Fruit fly (Drosophila melanogaster) whole organism, embryonic: Measurements from ENCODE around the gene CG32278.

Experiments used
- Ada2b ChIP-seq: fragments of 200-800 bp; sonication (Bioruptor generic); IDR thresholded peaks from 2 replicates; pipeline ENCODE4 v1.3.6; 2022; ENCODE audit warnings: missing biosample characterization, missing genetic modification characterization
- Aef1 ChIP-seq: fragments of 200-800 bp; sonication (Bioruptor generic); IDR thresholded peaks from 3 replicates; pipeline ENCODE4 v1.3.6; 2022; ENCODE audit warnings: missing biosample characterization, missing genetic modification characterization
- CG11093 ChIP-seq: fragments of 200-800 bp; sonication (Bioruptor generic); IDR thresholded peaks from 3 replicates; pipeline ENCODE4 v1.3.6; 2022; ENCODE audit warnings: missing biosample characterization, missing genetic modification characterization
- CG12071 ChIP-seq: fragments of 200-800 bp; sonication (Bioruptor generic); optimal IDR thresholded peaks from 3 replicates; lab custom pipeline; 2018; ENCODE audit warnings: missing biosample characterization, mild to moderate bottlenecking, missing genetic modification characterization
- CG12299 ChIP-seq: fragments of 200-800 bp; sonication (Bioruptor generic); optimal IDR thresholded peaks from 2 replicates; lab custom pipeline; 2018; ENCODE audit warnings: missing biosample characterization, mild to moderate bottlenecking, missing genetic modification characterization
- CG13123 ChIP-seq: fragments of 200-800 bp; sonication (Bioruptor generic); optimal IDR thresholded peaks from 2 replicates; lab custom pipeline; 2016; ENCODE audit warnings: missing biosample characterization, missing genetic modification characterization
- CG13775 ChIP-seq: fragments of 200-800 bp; sonication (Bioruptor generic); optimal IDR thresholded peaks from 3 replicates; lab custom pipeline; 2017; ENCODE audit warnings: missing biosample characterization, mild to moderate bottlenecking, missing genetic modification characterization
- CG2120 ChIP-seq: fragments of 200-800 bp; sonication (Bioruptor generic); optimal IDR thresholded peaks from 3 replicates; lab custom pipeline; 2016; ENCODE audit warnings: missing biosample characterization, missing genetic modification characterization
- CG3065 ChIP-seq: fragments of 200-800 bp; sonication (Bioruptor generic); optimal IDR thresholded peaks from 2 replicates; lab custom pipeline; 2016; ENCODE audit warnings: missing biosample characterization, missing genetic modification characterization
- CG31365 ChIP-seq: fragments of 200-800 bp; sonication (Bioruptor generic); optimal IDR thresholded peaks from 2 replicates; lab custom pipeline; 2018; ENCODE audit warnings: missing biosample characterization, mild to moderate bottlenecking, missing genetic modification characterization
- CG42726 ChIP-seq: fragments of 200-800 bp; sonication (Bioruptor generic); IDR thresholded peaks from 2 replicates; pipeline ENCODE4 v1.3.6; 2022; ENCODE audit warnings: missing biosample characterization, missing genetic modification characterization; ENCODE audit not compliant: partially characterized antibody
- CG4617 ChIP-seq: fragments of 200-800 bp; sonication (Bioruptor generic); optimal IDR thresholded peaks from 3 replicates; lab custom pipeline; 2016; ENCODE audit warnings: missing biosample characterization, missing genetic modification characterization, borderline replicate concordance
- CG5245 ChIP-seq: fragments of 200-800 bp; sonication (Bioruptor generic); optimal IDR thresholded peaks from 3 replicates; lab custom pipeline; 2016; ENCODE audit warnings: missing biosample characterization, missing genetic modification characterization
- CG6254 ChIP-seq: fragments of 200-800 bp; sonication (Bioruptor generic); optimal IDR thresholded peaks from 3 replicates; lab custom pipeline; 2017; ENCODE audit warnings: mild to moderate bottlenecking, missing biosample characterization, missing genetic modification reagents, missing genetic modification characterization
- CG6683 ChIP-seq: fragments of 200-800 bp; sonication (Bioruptor generic); optimal IDR thresholded peaks from 2 replicates; lab custom pipeline; 2017; ENCODE audit warnings: missing biosample characterization, mild to moderate bottlenecking, missing genetic modification characterization, missing genetic modification reagents
- CG8089 ChIP-seq: fragments of 200-800 bp; sonication (Bioruptor generic); optimal IDR thresholded peaks from 3 replicates; lab custom pipeline; 2016; ENCODE audit warnings: missing biosample characterization, missing genetic modification characterization
- CG9817 ChIP-seq: fragments of 200-800 bp; sonication (Bioruptor generic); optimal IDR thresholded peaks from 2 replicates; lab custom pipeline; 2018; ENCODE audit warnings: missing biosample characterization, mild to moderate bottlenecking, missing genetic modification characterization, moderate library complexity
- Dip2 ChIP-seq: fragments of 200-800 bp; sonication (Bioruptor generic); IDR thresholded peaks from 2 replicates; pipeline ENCODE4 v1.3.6; 2022; ENCODE audit warnings: missing biosample characterization, missing genetic modification characterization
- Doc3 ChIP-seq: fragments of 200-800 bp; sonication (Bioruptor generic); IDR thresholded peaks from 3 replicates; pipeline ENCODE4 v1.3.6; 2022; ENCODE audit warnings: missing biosample characterization, missing genetic modification characterization; ENCODE audit not compliant: partially characterized antibody
- Gug ChIP-seq: fragments of 200-800 bp; sonication (Bioruptor generic); IDR thresholded peaks from 4 replicates; pipeline ENCODE4 v1.3.6; 2022; ENCODE audit warnings: missing biosample characterization, missing genetic modification characterization
- H2.0 ChIP-seq: fragments of 200-800 bp; sonication (Bioruptor generic); IDR thresholded peaks from 2 replicates; pipeline ENCODE4 v1.3.6; 2022; ENCODE audit warnings: missing biosample characterization, missing genetic modification characterization
- MBD-R2 ChIP-seq: fragments of 200-800 bp; sonication (Bioruptor generic); IDR thresholded peaks from 2 replicates; pipeline ENCODE4 v1.3.6; 2022; ENCODE audit warnings: missing biosample characterization, missing genetic modification characterization
- Med ChIP-seq: fragments of 200-800 bp; sonication (Bioruptor generic); peaks from one replicate; lab custom pipeline; 2016; ENCODE audit warnings: missing biosample characterization, missing genetic modification characterization, mild to moderate bottlenecking, inconsistent platforms, moderate library complexity
- Nf-YA ChIP-seq: fragments of 200-800 bp; sonication (Bioruptor generic); IDR thresholded peaks from 2 replicates; pipeline ENCODE4 v1.3.6; 2022; ENCODE audit warnings: missing biosample characterization, missing genetic modification characterization
- Nf-YB ChIP-seq: fragments of 200-800 bp; sonication (Bioruptor generic); optimal IDR thresholded peaks from 3 replicates; lab custom pipeline; 2019; ENCODE audit warnings: missing biosample characterization, mild to moderate bottlenecking, missing genetic modification characterization, moderate library complexity
- Poxn ChIP-seq: fragments of 200-800 bp; sonication (Bioruptor generic); IDR thresholded peaks from 2 replicates; pipeline ENCODE4 v1.3.6; 2022; ENCODE audit warnings: missing biosample characterization, missing genetic modification characterization
- ab ChIP-seq: fragments of 200-800 bp; sonication (Bioruptor generic); optimal IDR thresholded peaks from 2 replicates; lab custom pipeline; 2016; ENCODE audit warnings: missing biosample characterization, missing genetic modification characterization
- amos ChIP-seq: fragments of 200-800 bp; sonication (Bioruptor generic); IDR thresholded peaks from 2 replicates; pipeline ENCODE4 v1.3.6; 2022; ENCODE audit warnings: missing biosample characterization, missing genetic modification characterization; ENCODE audit not compliant: partially characterized antibody
- aop ChIP-seq: fragments of 200-800 bp; sonication (Bioruptor generic); IDR thresholded peaks from 2 replicates; pipeline ENCODE4 v1.3.6; 2022; ENCODE audit warnings: missing biosample characterization, missing genetic modification characterization
- ato ChIP-seq: fragments of 200-800 bp; sonication (Bioruptor generic); IDR thresholded peaks from 2 replicates; pipeline ENCODE4 v1.3.6; 2022; ENCODE audit warnings: missing biosample characterization, missing genetic modification characterization; ENCODE audit not compliant: partially characterized antibody
- dimm ChIP-seq: fragments of 200-800 bp; sonication (Bioruptor generic); IDR thresholded peaks from 2 replicates; pipeline ENCODE4 v1.3.6; 2022; ENCODE audit warnings: missing biosample characterization, missing genetic modification characterization
- ham ChIP-seq: fragments of 200-800 bp; sonication (Bioruptor generic); IDR thresholded peaks from 2 replicates; pipeline ENCODE4 v1.3.6; 2022; ENCODE audit warnings: missing biosample characterization, missing genetic modification characterization
- hkb ChIP-seq, 2 experiments: fragments of 200-800 bp in 1 of 2; fragments of >200 bp in 1 of 2; sonication (Bioruptor generic) in 1 of 2; IDR thresholded peaks in 1 of 2; optimal IDR thresholded peaks in 1 of 2; 2 replicates each; pipeline versions ENCODE4 v1.3.6 to Lab custom; 2017 to 2022; ENCODE audit warnings: missing biosample characterization in 1 of 2, missing genetic modification characterization in 1 of 2
- ind ChIP-seq: fragments of 200-800 bp; sonication (Bioruptor generic); optimal IDR thresholded peaks from 3 replicates; lab custom pipeline; 2016; ENCODE audit warnings: missing biosample characterization, missing genetic modification characterization
- insv ChIP-seq, 2 experiments: fragments of 200-800 bp; sonication (Bioruptor generic); optimal IDR thresholded peaks; 3 replicates each; lab custom pipeline; 2016 to 2018; ENCODE audit warnings: missing biosample characterization in 2 of 2, missing genetic modification characterization in 2 of 2
- inv ChIP-seq: fragments of 200-800 bp; sonication (Bioruptor generic); IDR thresholded peaks from 2 replicates; pipeline ENCODE4 v1.3.6; 2022; ENCODE audit warnings: missing biosample characterization, missing genetic modification characterization; ENCODE audit not compliant: partially characterized antibody
- kni ChIP-seq: fragments of 200-800 bp; sonication (Bioruptor generic); optimal IDR thresholded peaks from 3 replicates; lab custom pipeline; 2017; ENCODE audit warnings: mild to moderate bottlenecking, missing biosample characterization, missing genetic modification reagents, missing genetic modification characterization
- nerfin-2 ChIP-seq: fragments of 200-800 bp; sonication (Bioruptor generic); IDR thresholded peaks from 2 replicates; pipeline ENCODE4 v1.3.6; 2022; ENCODE audit warnings: missing biosample characterization, missing genetic modification characterization; ENCODE audit not compliant: partially characterized antibody
- nmo ChIP-seq: fragments of 200-800 bp; sonication (Bioruptor generic); optimal IDR thresholded peaks from 2 replicates; lab custom pipeline; 2018; ENCODE audit warnings: missing biosample characterization, mild to moderate bottlenecking, missing genetic modification characterization, moderate library complexity
- pb ChIP-seq: fragments of 200-800 bp; sonication (Bioruptor generic); optimal IDR thresholded peaks from 3 replicates; lab custom pipeline; 2016; ENCODE audit warnings: missing biosample characterization, missing genetic modification characterization
- pita ChIP-seq: fragments of 200-800 bp; sonication (Bioruptor generic); optimal IDR thresholded peaks from 2 replicates; lab custom pipeline; 2017; ENCODE audit warnings: missing biosample characterization, mild to moderate bottlenecking, missing genetic modification characterization
- pnt ChIP-seq: fragments of 200-800 bp; sonication (Bioruptor generic); optimal IDR thresholded peaks from 3 replicates; lab custom pipeline; 2016; ENCODE audit warnings: missing biosample characterization, missing genetic modification characterization
- ranshi ChIP-seq: fragments of 200-800 bp; sonication (Bioruptor generic); IDR thresholded peaks from 2 replicates; pipeline ENCODE4 v1.3.6; 2022; ENCODE audit warnings: missing biosample characterization, missing genetic modification characterization
- stc ChIP-seq: fragments of 200-800 bp; sonication (Bioruptor generic); IDR thresholded peaks from 2 replicates; pipeline ENCODE4 v1.3.6; 2022; ENCODE audit warnings: missing biosample characterization, missing genetic modification characterization
- tap ChIP-seq: fragments of 200-800 bp; optimal IDR thresholded peaks from 3 replicates; lab custom pipeline; 2019; ENCODE audit warnings: missing biosample characterization, mild to moderate bottlenecking, missing genetic modification characterization, moderate library complexity
- tgo ChIP-seq: fragments of 200-800 bp; sonication (Bioruptor generic); IDR thresholded peaks from 3 replicates; pipeline ENCODE4 v1.3.6; 2022; ENCODE audit warnings: missing biosample characterization, missing genetic modification characterization
- tin ChIP-seq: fragments of 200-800 bp; sonication (Bioruptor generic); optimal IDR thresholded peaks from 3 replicates; lab custom pipeline; 2016; ENCODE audit warnings: missing biosample characterization, missing genetic modification characterization
- tio ChIP-seq: fragments of 200-800 bp; sonication (Bioruptor generic); optimal IDR thresholded peaks from 2 replicates; lab custom pipeline; 2017; ENCODE audit warnings: missing biosample characterization, missing genetic modification characterization, inconsistent platforms
- unc-4 ChIP-seq: fragments of 200-800 bp; sonication (Bioruptor generic); IDR thresholded peaks from 2 replicates; pipeline ENCODE4 v1.3.6; 2022; ENCODE audit warnings: missing biosample characterization, missing genetic modification characterization; ENCODE audit not compliant: partially characterized antibody

The CG32278 gene

DNA sequence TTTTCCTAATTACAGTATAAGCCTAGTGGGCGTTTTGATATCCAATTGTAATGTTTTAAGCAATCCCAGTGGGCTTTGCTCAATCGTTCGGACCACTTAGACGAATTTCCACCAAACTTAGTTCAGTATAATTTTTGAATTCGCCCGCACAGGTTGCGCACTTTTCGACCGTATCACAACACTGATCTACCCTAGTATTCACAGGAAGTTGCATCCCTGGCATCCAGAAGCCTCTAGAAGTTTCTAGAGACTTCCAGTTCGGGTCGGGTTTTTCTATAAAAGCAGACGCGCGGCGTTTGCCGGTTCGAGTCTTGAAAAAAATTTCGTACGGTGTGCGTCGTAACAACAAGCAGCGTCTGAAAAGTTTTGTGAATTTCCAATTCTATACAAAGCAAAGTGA lies 23.8 kb downstream of the CG32278 start, which contains the start of gene Hsp83 (continued):
- TF ChIP-seq CG12299 (peak; percentile 98), Nf-YB (peak; percentile 81), aop (GFP tag; lab: Robert Waterston, UW) (0 out of 2 replicates have a peak, but pooled peaks have one; percentile 41), dimm (GFP tag; lab: Robert Waterston, UW) (peak; percentile 75), CG11093 (GFP tag; lab: Robert Waterston, UW) (peak; percentile 73; the same call in 2 of the 3 replicates), pnt (GFP tag; lab: Kevin White, UChicago) (peak; percentile 30), ab (GFP tag; lab: Kevin White, UChicago) (peak; percentile 3), ranshi (GFP tag; lab: Robert Waterston, UW) (peak; percentile 92), pb (peak; percentile 96), pita (GFP tag; lab: Kevin White, UChicago) (peak; percentile 6), tgo (GFP tag; lab: Robert Waterston, UW) (peak; percentile 85), tap (peak; percentile 92), CG42726 (GFP tag; lab: Robert Waterston, UW) (peak; percentile 38; the same call in 1 of the 2 replicates), H2.0 (GFP tag; lab: Robert Waterston, UW) (peak; percentile 87), CG4617 (GFP tag; lab: Kevin White, UChicago) (peak; percentile 58), MBD-R2 (GFP tag; lab: Robert Waterston, UW) (peak; percentile 55; the same call in 1 of the 2 replicates), CG2120 (GFP tag; lab: Kevin White, UChicago) (peak; percentile 86), CG6254 (peak; percentile 95), ato (no peak), CG8089 (peak; percentile 92), CG9817 (tag; lab: Kevin White, UChicago) (peak; percentile 88), CG5245 (peak; percentile 91), unc-4 (GFP tag; lab: Robert Waterston, UW) (peak; percentile 0; the same call in 1 of the 2 replicates), Dip2 (GFP tag; lab: Robert Waterston, UW) (no peak), CG12071 (peak; percentile 99), insv (GFP tag; optimal IDR thresholded peaks at IDR 0.05; lab: Kevin White, UChicago) (peak in 1 of 2 experiments; percentile 89), Poxn (peak; percentile 40; the same call in 1 of the 2 replicates), kni (GFP tag; lab: Kevin White, UChicago) (peak; percentile 99), tin (GFP tag; lab: Kevin White, UChicago) (peak; percentile 88), nmo (GFP tag; lab: Kevin White, UChicago) (peak; percentile 79), CG6683 (GFP tag; lab: Kevin White, UChicago) (peak; percentile 97), CG13775 (peak; percentile 95), inv (no peak), stc (GFP tag; lab: Robert Waterston, UW) (peak; percentile 96), CG31365 (tag; lab: Kevin White, UChicago) (peak; percentile 95), hkb (optimal IDR thresholded peaks at IDR 0.05; lab: Kevin White, UChicago) (no peak), hkb (GFP tag; IDR thresholded peaks at IDR 0.05; lab: Robert Waterston, UW) (peak; percentile 96), Aef1 (peak; percentile 65), Ada2b (GFP tag; lab: Robert Waterston, UW) (peak; percentile 68; the same call in 1 of the 2 replicates), Gug (GFP tag; lab: Robert Waterston, UW) (peak; percentile 55; the same call in 2 of the 4 replicates), tio (GFP tag; lab: Kevin White, UChicago) (peak; percentile 75), ham (GFP tag; lab: Robert Waterston, UW) (peak; percentile 45; the same call in 1 of the 2 replicates), Nf-YA (GFP tag; lab: Robert Waterston, UW) (peak; percentile 92), ind (peak; percentile 84), Med (GFP tag; lab: Kevin White, UChicago) (peak; percentile 100), Doc3 (GFP tag; lab: Robert Waterston, UW) (no peak), amos (GFP tag; lab: Robert Waterston, UW) (peak; percentile 3; the same call in 1 of the 2 replicates), CG13123 (GFP tag; lab: Kevin White, UChicago) (peak; percentile 77), nerfin-2 (GFP tag; lab: Robert Waterston, UW) (no peak), CG3065 (GFP tag; lab: Kevin White, UChicago) (peak; percentile 94)
